Worm (Caenorhabditis elegans) whole organism, L1 larva: Measurements from ENCODE around the gene mom-2.

ENCODE experiments used
- C04F5.9 ChIP-seq: sonication (generic microtip); optimal IDR thresholded peaks from 2 replicates; lab custom pipeline; 2016; ENCODE audit warnings: missing genetic modification characterization, missing compliant biosample characterization
- C16A3.4 ChIP-seq: fragments of 150-350 bp; optimal IDR thresholded peaks from 2 replicates; lab custom pipeline; 2014; ENCODE audit warnings: missing biosample characterization, missing genetic modification characterization
- C34B4.2 ChIP-seq: sonication (generic microtip); optimal IDR thresholded peaks from 2 replicates; lab custom pipeline; 2017; ENCODE audit warnings: mild to moderate bottlenecking, missing genetic modification characterization, missing compliant biosample characterization
- aha-1 ChIP-seq: fragments of 150-350 bp; optimal IDR thresholded peaks from 2 replicates; lab custom pipeline; 2014; ENCODE audit warnings: missing biosample characterization, missing genetic modification characterization
- ceh-63 ChIP-seq: fragments of 200-800 bp; sonication (Bioruptor generic); optimal IDR thresholded peaks from 2 replicates; lab custom pipeline; 2018; ENCODE audit warnings: mild to moderate bottlenecking, missing genetic modification characterization, missing compliant biosample characterization
- ces-1 ChIP-seq: fragments of 150-350 bp; optimal IDR thresholded peaks from 2 replicates; lab custom pipeline; 2014; ENCODE audit warnings: missing biosample characterization, missing genetic modification reagents, missing genetic modification characterization
- dpl-1 ChIP-seq, 3 experiments: fragments of 150-350 bp in 2 of 3; sonication (generic microtip) in 1 of 3; optimal IDR thresholded peaks; 2 replicates each; lab custom pipeline; 2014 to 2017; ENCODE audit warnings: missing biosample characterization in 3 of 3, missing genetic modification characterization in 3 of 3, missing genetic modification reagents in 3 of 3
- dsc-1 ChIP-seq: sonication (generic microtip); optimal IDR thresholded peaks from 2 replicates; lab custom pipeline; 2016; ENCODE audit warnings: mild to moderate bottlenecking, missing genetic modification characterization, missing compliant biosample characterization
- efl-1 ChIP-seq, 4 experiments: fragments of 150-350 bp; optimal IDR thresholded peaks in 3 of 4; peaks in 1 of 4; 1 replicate in 1 of 4; 2 replicates in 3 of 4; lab custom pipeline; 2014; ENCODE audit warnings: missing biosample characterization in 2 of 4, missing genetic modification characterization in 2 of 4, missing genetic modification reagents in 2 of 4
- efl-3 ChIP-seq: fragments of 200-800 bp; sonication (Bioruptor generic); optimal IDR thresholded peaks from 2 replicates; lab custom pipeline; 2018; ENCODE audit warnings: mild to moderate bottlenecking, missing genetic modification characterization, missing compliant biosample characterization
- egl-27 ChIP-seq, 2 experiments: fragments of 150-350 bp in 1 of 2; sonication (generic microtip); optimal IDR thresholded peaks; 3 replicates each; lab custom pipeline; 2017 to 2018; ENCODE audit warnings: missing biosample characterization in 2 of 2, missing genetic modification characterization in 2 of 2, missing genetic modification reagents in 2 of 2
- elt-2 ChIP-seq: sonication (generic microtip); optimal IDR thresholded peaks from 2 replicates; lab custom pipeline; 2016; ENCODE audit warnings: missing genetic modification characterization, mild to moderate bottlenecking, inconsistent platforms, missing compliant biosample characterization, missing genetic modification reagents
- fos-1 ChIP-seq: fragments of 150-350 bp; optimal IDR thresholded peaks from 2 replicates; lab custom pipeline; 2014; ENCODE audit warnings: missing biosample characterization, missing genetic modification characterization
- hlh-17 ChIP-seq: fragments of 200-800 bp; sonication (Bioruptor generic); optimal IDR thresholded peaks from 2 replicates; lab custom pipeline; 2018; ENCODE audit warnings: missing genetic modification characterization, mild to moderate bottlenecking, missing compliant biosample characterization, moderate library complexity, borderline replicate concordance
- hlh-4 ChIP-seq: sonication (generic microtip); optimal IDR thresholded peaks from 2 replicates; lab custom pipeline; 2016; ENCODE audit warnings: mild to moderate bottlenecking, missing genetic modification characterization, missing compliant biosample characterization
- jun-1 ChIP-seq: fragments of 150-350 bp; optimal IDR thresholded peaks from 2 replicates; lab custom pipeline; 2014; ENCODE audit warnings: missing biosample characterization, missing genetic modification reagents, missing genetic modification characterization
- lin-14 ChIP-seq: fragments of 200-800 bp; sonication (Bioruptor generic); optimal IDR thresholded peaks from 2 replicates; lab custom pipeline; 2018; ENCODE audit warnings: mild to moderate bottlenecking, missing genetic modification characterization, moderate library complexity, missing compliant biosample characterization
- lin-35 ChIP-seq, 2 experiments: fragments of 150-350 bp; optimal IDR thresholded peaks; 2 replicates each; lab custom pipeline; 2014; ENCODE audit warnings: missing biosample characterization in 2 of 2, missing genetic modification characterization in 2 of 2, missing genetic modification reagents in 2 of 2
- lin-39 ChIP-seq: fragments of 150-350 bp; optimal IDR thresholded peaks from 2 replicates; lab custom pipeline; 2014; ENCODE audit warnings: missing biosample characterization, missing genetic modification reagents, missing genetic modification characterization
- lir-3 ChIP-seq: sonication (generic microtip); optimal IDR thresholded peaks from 2 replicates; lab custom pipeline; 2016; ENCODE audit warnings: mild to moderate bottlenecking, missing genetic modification characterization, moderate library complexity, missing compliant biosample characterization; ENCODE audit not compliant: poor library complexity
- lsy-2 ChIP-seq, 2 experiments: fragments of 150-350 bp; optimal IDR thresholded peaks; 2 replicates each; lab custom pipeline; 2014; ENCODE audit warnings: missing biosample characterization in 2 of 2, missing genetic modification characterization in 2 of 2
- mdl-1 ChIP-seq, 2 experiments: fragments of 150-350 bp; optimal IDR thresholded peaks; 2 replicates each; lab custom pipeline; 2014 to 2017; ENCODE audit warnings: missing biosample characterization in 2 of 2, missing genetic modification characterization in 2 of 2, inconsistent platforms in 1 of 2
- nhr-11 ChIP-seq: fragments of 150-350 bp; optimal IDR thresholded peaks from 2 replicates; lab custom pipeline; 2014; ENCODE audit warnings: missing biosample characterization, missing genetic modification characterization
- nhr-20 ChIP-seq: sonication (generic microtip); optimal IDR thresholded peaks from 2 replicates; lab custom pipeline; 2016; ENCODE audit warnings: mild to moderate bottlenecking, missing genetic modification characterization, missing compliant biosample characterization
- nhr-28 ChIP-seq: fragments of 150-350 bp; optimal IDR thresholded peaks from 2 replicates; lab custom pipeline; 2014; ENCODE audit warnings: missing biosample characterization, missing genetic modification characterization
- nhr-76 ChIP-seq: sonication (generic microtip); optimal IDR thresholded peaks from 2 replicates; lab custom pipeline; 2017; ENCODE audit warnings: missing biosample characterization, missing genetic modification characterization
- nhr-77 ChIP-seq: fragments of 150-350 bp; optimal IDR thresholded peaks from 2 replicates; lab custom pipeline; 2014; ENCODE audit warnings: missing biosample characterization, missing genetic modification characterization
- nhr-84 ChIP-seq: sonication (generic microtip); optimal IDR thresholded peaks from 2 replicates; lab custom pipeline; 2017; ENCODE audit warnings: missing biosample characterization, missing genetic modification characterization
- pag-3 ChIP-seq: sonication (generic microtip); optimal IDR thresholded peaks from 2 replicates; lab custom pipeline; 2017; ENCODE audit warnings: missing genetic modification characterization, mild to moderate bottlenecking, missing compliant biosample characterization, antibody characterized with exemption, borderline replicate concordance; ENCODE audit not compliant: insufficient read depth
- pax-3 ChIP-seq: fragments of 200-800 bp; sonication (Bioruptor generic); optimal IDR thresholded peaks from 2 replicates; lab custom pipeline; 2018; ENCODE audit warnings: mild to moderate bottlenecking, missing genetic modification characterization, moderate library complexity, missing compliant biosample characterization
- rnt-1 ChIP-seq: sonication (generic microtip); optimal IDR thresholded peaks from 2 replicates; lab custom pipeline; 2016; ENCODE audit warnings: mild to moderate bottlenecking, missing genetic modification characterization, moderate library complexity, missing compliant biosample characterization
- snu-23 ChIP-seq: sonication (generic microtip); optimal IDR thresholded peaks from 2 replicates; lab custom pipeline; 2016; ENCODE audit warnings: missing genetic modification characterization, missing compliant biosample characterization
- sup-37 ChIP-seq: fragments of 200-800 bp; sonication (Bioruptor generic); optimal IDR thresholded peaks from 2 replicates; lab custom pipeline; 2018; ENCODE audit warnings: mild to moderate bottlenecking, missing genetic modification characterization, missing compliant biosample characterization
- swsn-7 ChIP-seq: sonication (generic microtip); optimal IDR thresholded peaks from 2 replicates; lab custom pipeline; 2016; ENCODE audit warnings: missing genetic modification characterization, missing compliant biosample characterization
- unc-62 ChIP-seq: fragments of 150-350 bp; optimal IDR thresholded peaks from 2 replicates; lab custom pipeline; 2014; ENCODE audit warnings: missing biosample characterization, missing genetic modification reagents, missing genetic modification characterization
- vab-15 ChIP-seq: sonication (generic microtip); optimal IDR thresholded peaks from 2 replicates; lab custom pipeline; 2017; ENCODE audit warnings: missing genotype, mild to moderate bottlenecking, missing genetic modification characterization, missing compliant biosample characterization

Gene mom-2

ce11 chrV:8355435-8356212 lies at the start of gene mom-2:
Gene mom-2, plus strand, starts transcription at chrV:8355988.
- TF ChIP-seq ceh-63 = no peak
- no peak for TF ChIP-seq ces-1

ce11 chrV:8306366-8306765 lies 49.4 kb upstream of the mom-2 start, which contains the start of gene W02D7.8:
Gene W02D7.8, minus strand, starts transcription at chrV:8306466.
- TF ChIP-seq snu-23 (GFP tag; lab: Kevin White, UChicago) (no peak), lsy-2 (tag; optimal IDR thresholded peaks at IDR 0.05; lab: Kevin White, UChicago) (no peak), nhr-20 (tag; lab: Kevin White, UChicago) (no peak), egl-27 (tag; optimal IDR thresholded peaks at IDR 0.05; lab: Kevin White, UChicago) (no peak), lin-35 (GFP tag; optimal IDR thresholded peaks at IDR 0.05; lab: Kevin White, UChicago) (no peak), C34B4.2 (tag; lab: Kevin White, UChicago) (no peak), mdl-1 (tag; optimal IDR thresholded peaks at IDR 0.05; lab: Kevin White, UChicago) (no peak), lin-39 (tag; lab: Kevin White, UChicago) (no peak), swsn-7 (tag; lab: Kevin White, UChicago) (no peak)

DNA sequence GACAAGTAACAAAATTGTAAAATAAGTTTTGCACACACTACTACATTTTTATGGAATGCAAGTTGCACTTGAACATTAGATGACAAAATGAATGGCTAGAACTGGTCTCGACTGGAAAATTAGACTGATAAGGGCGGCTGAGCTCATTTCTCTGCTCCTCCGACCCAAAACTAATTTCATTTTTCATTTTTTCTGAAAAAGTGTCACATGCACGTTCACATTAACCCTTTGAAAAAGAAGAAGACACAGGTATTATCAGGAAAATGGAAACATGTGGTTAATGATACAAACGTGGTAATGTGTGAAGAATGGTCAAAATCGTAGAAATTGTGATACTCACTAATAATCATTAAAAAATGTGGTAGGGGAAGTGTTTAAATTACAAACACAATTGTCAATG lies 48.8 kb upstream of the mom-2 start:
- TF ChIP-seq dsc-1 (no peak), rnt-1 (tag; lab: Kevin White, UChicago) (no peak), elt-2 (tag; lab: Kevin White, UChicago) (peak; percentile 73), lin-35 (GFP tag; optimal IDR thresholded peaks at IDR 0.05; lab: Kevin White, UChicago) (peak in 1 of 2 experiments; percentile 23), egl-27 (tag; optimal IDR thresholded peaks at IDR 0.05; lab: Kevin White, UChicago) (no peak), ces-1 (no peak), unc-62 (no peak), pax-3 (tag; lab: Kevin White, UChicago) (no peak), nhr-76 (tag; lab: Kevin White, UChicago) (no peak), nhr-28 (tag; lab: Kevin White, UChicago) (no peak), jun-1 (no peak), hlh-4 (no peak), efl-1 (optimal IDR thresholded peaks at IDR 0.05; lab: Kevin White, UChicago) (no peak), efl-1 (GFP tag; optimal IDR thresholded peaks at IDR 0.05 in 1 of 2; lab: Kevin White, UChicago) (peak in 1 of 2 experiments; percentile 57), nhr-84 (tag; lab: Kevin White, UChicago) (no peak), aha-1 (tag; lab: Kevin White, UChicago) (no peak), vab-15 (tag; lab: Kevin White, UChicago) (no peak), dpl-1 (GFP tag; optimal IDR thresholded peaks at IDR 0.05; lab: Kevin White, UChicago) (no peak)

DNA sequence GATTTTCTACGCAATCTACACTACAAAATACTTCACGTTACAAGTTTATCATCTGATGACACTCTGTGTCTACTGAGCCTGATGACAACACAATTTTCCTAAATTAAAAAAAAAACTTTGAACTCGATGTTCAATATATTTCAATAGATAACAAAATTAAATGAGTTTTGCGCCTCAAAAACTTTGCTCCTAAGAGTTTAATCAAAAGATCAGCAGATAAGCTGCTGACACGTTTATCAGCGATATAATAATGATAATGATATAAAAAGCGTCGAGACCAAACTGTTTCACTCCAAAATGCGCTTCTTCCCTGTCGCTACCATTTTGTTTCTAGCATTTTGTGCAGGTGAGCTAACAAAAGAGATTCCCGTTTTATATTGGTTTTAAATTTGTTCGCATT lies 48.1 kb upstream of the mom-2 start, which contains the start of gene clec-218:
TSS of gene clec-218 (plus strand) at position 262 of the 400 bp plus-strand sequence.
- TF ChIP-seq elt-2 (tag; lab: Kevin White, UChicago) (peak; percentile 78), nhr-20 (tag; lab: Kevin White, UChicago) (no peak)

DNA sequence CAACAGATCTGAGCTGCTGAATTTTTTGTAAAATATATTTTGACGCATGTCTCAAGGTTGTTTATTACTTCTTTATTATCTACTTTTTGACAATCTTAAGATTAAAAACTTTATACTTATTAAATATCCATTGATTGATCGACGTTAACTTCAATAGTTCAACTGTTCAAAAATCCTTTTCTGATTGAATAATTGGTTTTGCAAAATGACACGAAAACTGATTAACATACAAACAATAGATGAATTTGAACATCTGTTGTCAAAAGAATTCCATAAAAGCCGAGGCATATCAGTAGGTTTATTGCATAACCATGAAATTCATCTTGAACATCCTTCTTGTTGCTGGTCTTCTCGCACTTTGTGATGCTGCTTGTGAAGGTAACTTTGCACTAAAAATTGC lies 44.6 kb upstream of the mom-2 start, which contains the start of gene W02D7.12:
TSS of gene W02D7.12 (plus strand) at position 301 of the 400 bp plus-strand sequence.
- TF ChIP-seq fos-1 (tag; lab: Kevin White, UChicago) = no peak
- no peak for TF ChIP-seq sup-37 (GFP tag; lab: Kevin White, UChicago)
- TF ChIP-seq efl-3 (GFP tag; lab: Kevin White, UChicago) = no peak
- no peak for TF ChIP-seq C04F5.9 (tag; lab: Kevin White, UChicago)
- no peak for TF ChIP-seq rnt-1 (tag; lab: Kevin White, UChicago)
- TF ChIP-seq lin-35 (GFP tag; optimal IDR thresholded peaks at IDR 0.05; lab: Kevin White, UChicago) = no peak
- TF ChIP-seq lir-3 (tag; lab: Kevin White, UChicago) = no peak
- no peak for TF ChIP-seq nhr-77 (tag; lab: Kevin White, UChicago)
- no peak for TF ChIP-seq mdl-1 (tag; optimal IDR thresholded peaks at IDR 0.05; lab: Kevin White, UChicago)
- TF ChIP-seq lin-14 = no peak
- TF ChIP-seq pag-3 (tag; lab: Kevin White, UChicago) = no peak
- no peak for TF ChIP-seq C16A3.4
- no peak for TF ChIP-seq nhr-20 (tag; lab: Kevin White, UChicago)
- no peak for TF ChIP-seq hlh-17 (GFP tag; lab: Kevin White, UChicago)
- TF ChIP-seq nhr-11 (tag; lab: Kevin White, UChicago) = no peak
